Worm (Caenorhabditis elegans): Measurements from ENCODE around the gene C39D10.5.

C39D10.5 gene

DNA sequence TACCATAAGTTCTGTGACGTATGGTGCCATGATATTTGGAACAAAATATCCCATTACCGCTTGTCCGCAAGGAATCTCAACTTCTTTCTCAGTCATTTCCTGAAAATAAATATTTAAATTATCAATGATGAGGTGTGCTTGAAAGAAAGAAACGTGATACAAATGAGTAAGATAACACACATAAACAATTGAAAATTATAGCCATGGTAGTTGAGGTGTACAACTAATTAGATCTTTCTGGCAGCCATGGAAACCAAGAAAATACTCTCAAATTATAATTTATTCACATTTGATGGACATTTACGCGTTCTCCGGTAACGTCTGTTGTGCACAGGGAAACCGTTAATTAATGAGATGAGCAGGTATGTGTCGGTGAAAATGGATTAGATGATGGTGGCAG, at the start of gene C39D10.5:
Gene C39D10.5, minus strand, starts transcription at position 101 of the 400 bp plus-strand sequence.
- TF ChIP-seq ztf-29 (GFP tag; IDR thresholded peaks at IDR 0.05), result no peak
- no peak for TF ChIP-seq ztf-23 (GFP tag; IDR thresholded peaks at IDR 0.05)
- TF ChIP-seq flt-1 (GFP tag; IDR thresholded peaks at IDR 0.05), result no peak
- no peak for TF ChIP-seq tab-1 (GFP tag; IDR thresholded peaks at IDR 0.05)
- TF ChIP-seq cog-1 (tag; optimal IDR thresholded peaks at IDR 0.05), result no peak
- TF ChIP-seq T22C8.4 (GFP tag; IDR thresholded peaks at IDR 0.05), result no peak
- no peak for TF ChIP-seq ref-1 (GFP tag; conservative IDR thresholded peaks at IDR 0.05)
- no peak for TF ChIP-seq med-1 (GFP tag; optimal IDR thresholded peaks at IDR 0.05; ENCODE audit: insufficient read depth)
- no peak for TF ChIP-seq klf-2 (GFP tag; conservative IDR thresholded peaks at IDR 0.05)

DNA sequence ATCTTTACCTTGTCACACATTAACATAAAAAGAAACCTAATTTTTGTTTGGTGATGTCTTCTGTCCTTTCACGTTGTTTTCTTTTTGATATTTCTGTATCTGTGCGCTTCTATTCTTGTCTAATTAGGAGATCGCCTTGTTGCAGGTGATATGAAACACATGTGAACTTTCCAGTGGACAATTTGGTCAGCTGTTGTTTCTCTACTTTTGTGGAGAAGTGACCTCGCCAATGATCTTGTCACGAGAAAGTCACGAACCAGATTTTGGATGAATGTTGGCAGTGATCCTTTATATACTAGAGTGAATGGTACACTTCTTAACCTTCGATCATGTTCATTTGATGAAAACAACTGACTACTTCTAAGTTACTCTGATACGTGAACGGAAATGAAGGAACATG, 40.3 kb upstream of the C39D10.5 start:
- TF ChIP-seq ztf-29 (GFP tag; IDR thresholded peaks at IDR 0.05) (no peak), flt-1 (GFP tag; IDR thresholded peaks at IDR 0.05) (no peak), klf-2 (GFP tag; conservative IDR thresholded peaks at IDR 0.05) (no peak), med-1 (GFP tag; optimal IDR thresholded peaks at IDR 0.05; ENCODE audit: insufficient read depth) (no peak), ref-1 (GFP tag; conservative IDR thresholded peaks at IDR 0.05) (no peak), T22C8.4 (GFP tag; IDR thresholded peaks at IDR 0.05) (no peak), cog-1 (tag; optimal IDR thresholded peaks at IDR 0.05) (no peak), tab-1 (GFP tag; IDR thresholded peaks at IDR 0.05) (no peak), ztf-23 (GFP tag; IDR thresholded peaks at IDR 0.05) (no peak)

DNA sequence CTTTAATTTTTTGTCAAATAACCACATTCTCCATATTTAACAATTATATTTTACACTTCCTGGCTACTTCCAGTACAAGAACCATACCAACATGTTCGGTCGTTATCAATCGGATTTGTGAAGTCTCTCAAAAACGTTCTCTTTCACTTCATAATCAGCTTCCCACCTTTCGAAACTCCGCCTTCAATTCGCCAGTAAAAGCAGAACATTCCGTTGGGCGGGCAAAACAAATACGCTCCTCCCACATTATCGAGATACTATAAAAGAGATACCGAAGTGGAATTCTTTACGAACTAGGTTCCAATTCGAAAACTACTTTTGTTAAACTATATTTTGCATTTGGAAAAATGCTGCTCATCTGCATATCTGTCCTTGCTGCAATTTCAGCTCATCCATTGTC, 38.3 kb upstream of the C39D10.5 start, which contains the start of gene zig-3:
Gene zig-3, plus strand, starts transcription at position 301 of the 400 bp plus-strand sequence.
- no peak for TF ChIP-seq ztf-23 (GFP tag; IDR thresholded peaks at IDR 0.05)
- TF ChIP-seq med-1 (GFP tag; optimal IDR thresholded peaks at IDR 0.05; ENCODE audit: insufficient read depth), result no peak
- no peak for TF ChIP-seq ref-1 (GFP tag; conservative IDR thresholded peaks at IDR 0.05)
- no peak for TF ChIP-seq T22C8.4 (GFP tag; IDR thresholded peaks at IDR 0.05)
- TF ChIP-seq flt-1 (GFP tag; IDR thresholded peaks at IDR 0.05), result no peak
- TF ChIP-seq cog-1 (tag; optimal IDR thresholded peaks at IDR 0.05), result no peak
- no peak for TF ChIP-seq klf-2 (GFP tag; conservative IDR thresholded peaks at IDR 0.05)
- no peak for TF ChIP-seq tab-1 (GFP tag; IDR thresholded peaks at IDR 0.05)
- no peak for TF ChIP-seq ztf-29 (GFP tag; IDR thresholded peaks at IDR 0.05)

ce11 chrX:7925134-7925533, 32.9 kb upstream of the C39D10.5 start, which contains the start of gene zig-4:
Gene zig-4, plus strand, starts transcription at chrX:7925434.
- TF ChIP-seq T22C8.4 (GFP tag; IDR thresholded peaks at IDR 0.05), result no peak
- TF ChIP-seq ref-1 (GFP tag; conservative IDR thresholded peaks at IDR 0.05), result no peak
- TF ChIP-seq tab-1 (GFP tag; IDR thresholded peaks at IDR 0.05), result no peak
- TF ChIP-seq ztf-29 (GFP tag; IDR thresholded peaks at IDR 0.05), result no peak
- no peak for TF ChIP-seq med-1 (GFP tag; optimal IDR thresholded peaks at IDR 0.05; ENCODE audit: insufficient read depth)
- TF ChIP-seq flt-1 (GFP tag; IDR thresholded peaks at IDR 0.05), result no peak
- TF ChIP-seq cog-1 (tag; optimal IDR thresholded peaks at IDR 0.05), result no peak
- TF ChIP-seq ztf-23 (GFP tag; IDR thresholded peaks at IDR 0.05), result no peak
- no peak for TF ChIP-seq klf-2 (GFP tag; conservative IDR thresholded peaks at IDR 0.05)

- TF ChIP-seq cog-1 (tag; optimal IDR thresholded peaks at IDR 0.05), result no peak
- no peak for TF ChIP-seq med-1 (GFP tag; optimal IDR thresholded peaks at IDR 0.05; ENCODE audit: insufficient read depth)
- no peak for TF ChIP-seq flt-1 (GFP tag; IDR thresholded peaks at IDR 0.05)
- no peak for TF ChIP-seq klf-2 (GFP tag; conservative IDR thresholded peaks at IDR 0.05)
- no peak for TF ChIP-seq ztf-29 (GFP tag; IDR thresholded peaks at IDR 0.05)
- TF ChIP-seq ztf-23 (GFP tag; IDR thresholded peaks at IDR 0.05), result no peak
- TF ChIP-seq T22C8.4 (GFP tag; IDR thresholded peaks at IDR 0.05), result no peak
Observed at ce11 chrX:7921130-7921529, 28.9 kb upstream of the C39D10.5 start.

- TF ChIP-seq ref-1 (GFP tag; conservative IDR thresholded peaks at IDR 0.05) (no peak), T22C8.4 (GFP tag; IDR thresholded peaks at IDR 0.05) (no peak), ztf-23 (GFP tag; IDR thresholded peaks at IDR 0.05) (no peak), flt-1 (GFP tag; IDR thresholded peaks at IDR 0.05) (no peak), med-1 (GFP tag; optimal IDR thresholded peaks at IDR 0.05; ENCODE audit: insufficient read depth) (no peak), tab-1 (GFP tag; IDR thresholded peaks at IDR 0.05) (no peak), cog-1 (tag; optimal IDR thresholded peaks at IDR 0.05) (no peak), klf-2 (GFP tag; conservative IDR thresholded peaks at IDR 0.05) (no peak), ztf-29 (GFP tag; IDR thresholded peaks at IDR 0.05) (no peak)
Observed at ce11 chrX:7916076-7916475, 23.9 kb upstream of the C39D10.5 start.

ce11 chrX:7915616-7916015, 23.4 kb upstream of the C39D10.5 start:
- TF ChIP-seq klf-2 (GFP tag; conservative IDR thresholded peaks at IDR 0.05) (no peak), ref-1 (GFP tag; conservative IDR thresholded peaks at IDR 0.05) (no peak), tab-1 (GFP tag; IDR thresholded peaks at IDR 0.05) (no peak), T22C8.4 (GFP tag; IDR thresholded peaks at IDR 0.05) (no peak), ztf-23 (GFP tag; IDR thresholded peaks at IDR 0.05) (no peak), med-1 (GFP tag; optimal IDR thresholded peaks at IDR 0.05; ENCODE audit: insufficient read depth) (no peak), ztf-29 (GFP tag; IDR thresholded peaks at IDR 0.05) (no peak), flt-1 (GFP tag; IDR thresholded peaks at IDR 0.05) (no peak)

ce11 chrX:7913830-7914229, 21.6 kb upstream of the C39D10.5 start, which contains the start of gene C39D10.7:
Gene C39D10.7, minus strand, starts transcription at chrX:7913930.
- TF ChIP-seq cog-1 (tag; optimal IDR thresholded peaks at IDR 0.05) (no peak), tab-1 (GFP tag; IDR thresholded peaks at IDR 0.05) (no peak)

DNA sequence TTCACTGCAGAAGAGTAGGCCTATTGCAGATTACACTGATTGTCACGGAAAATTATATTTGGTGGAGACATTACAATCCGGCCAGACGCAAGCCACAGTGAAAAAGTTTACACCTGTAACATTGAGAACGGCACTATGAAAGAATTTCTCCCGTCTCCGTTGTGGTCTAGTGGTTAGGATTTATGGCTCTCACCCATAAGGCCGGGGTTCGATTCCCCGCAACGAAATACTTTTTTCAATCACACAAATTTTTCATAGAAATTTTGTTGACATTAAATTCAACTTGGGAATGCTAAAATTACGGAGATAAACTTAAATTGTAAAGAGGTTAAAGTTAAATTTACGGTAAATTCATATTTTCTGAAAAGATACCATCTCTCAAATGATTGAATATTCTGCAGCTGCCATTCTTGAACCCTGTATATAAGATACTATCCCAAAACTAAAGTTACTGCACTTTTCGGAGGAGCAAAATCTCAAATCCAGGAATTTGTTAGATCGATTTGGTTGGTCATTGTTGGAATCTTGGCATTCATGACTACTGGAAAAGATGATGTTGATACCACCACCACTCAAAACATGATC, 14.3 kb upstream of the C39D10.5 start, which contains the start of gene C39D10.1:
Gene C39D10.1, plus strand, starts transcription at position 535 of the 585 bp plus-strand sequence.
- TF ChIP-seq tab-1 (GFP tag; IDR thresholded peaks at IDR 0.05), result no peak
- 0 out of 2 replicates have a peak, but pooled peaks have one; percentile 33 for TF ChIP-seq flt-1 (GFP tag; IDR thresholded peaks at IDR 0.05)

DNA sequence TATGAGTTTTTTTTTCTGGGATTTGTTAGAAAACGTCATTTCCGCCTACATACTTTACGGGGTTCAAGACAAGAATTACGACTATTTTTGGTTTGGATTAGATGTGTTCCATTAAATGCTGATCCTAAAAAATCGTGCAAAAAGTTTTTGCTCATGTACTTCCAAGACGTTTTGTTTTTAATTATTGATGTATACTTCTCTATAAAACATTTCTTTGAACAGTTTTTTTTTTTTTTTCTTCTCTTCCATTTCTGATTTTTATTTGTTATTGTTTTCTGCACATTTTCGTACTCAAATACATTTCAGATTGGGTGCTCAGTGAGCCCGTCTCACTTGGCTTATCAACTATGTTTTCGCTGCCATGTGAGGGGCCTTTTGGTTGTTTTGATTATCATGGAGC, 10.8 kb upstream of the C39D10.5 start, which contains the start of gene C39D10.11:
Gene C39D10.11, plus strand, starts transcription at position 301 of the 400 bp plus-strand sequence.
- no peak for TF ChIP-seq ztf-29 (GFP tag; IDR thresholded peaks at IDR 0.05)
- no peak for TF ChIP-seq med-1 (GFP tag; optimal IDR thresholded peaks at IDR 0.05; ENCODE audit: insufficient read depth)
- no peak for TF ChIP-seq ref-1 (GFP tag; conservative IDR thresholded peaks at IDR 0.05)
- TF ChIP-seq cog-1 (tag; optimal IDR thresholded peaks at IDR 0.05), result no peak
- TF ChIP-seq klf-2 (GFP tag; conservative IDR thresholded peaks at IDR 0.05), result no peak
- no peak for TF ChIP-seq T22C8.4 (GFP tag; IDR thresholded peaks at IDR 0.05)
- TF ChIP-seq flt-1 (GFP tag; IDR thresholded peaks at IDR 0.05), result no peak
- TF ChIP-seq tab-1 (GFP tag; IDR thresholded peaks at IDR 0.05), result no peak
- TF ChIP-seq ztf-23 (GFP tag; IDR thresholded peaks at IDR 0.05), result no peak
